Fruit fly (Drosophila melanogaster): ENCODE data around the gene CG3862.

The CG3862 gene

dm6 chr2L:784036-784435 lies 41.6 kb downstream of the CG3862 start, which contains the start of gene CG3544:
Gene CG3544, plus strand, starts transcription at chr2L:784336.
- TF ChIP-seq h (optimal IDR thresholded peaks at IDR 0.05) (no peak), insv (optimal IDR thresholded peaks at IDR 0.05) (no peak), ttk (optimal IDR thresholded peaks at IDR 0.05) (no peak), psq (optimal IDR thresholded peaks at IDR 0.05) (no peak), Myc (optimal IDR thresholded peaks at IDR 0.05) (no peak), Sin3A (optimal IDR thresholded peaks at IDR 0.05) (no peak)

dm6 chr2L:780851-781250 lies 44.8 kb downstream of the CG3862 start:
- TF ChIP-seq psq (optimal IDR thresholded peaks at IDR 0.05): no peak

- no peak for TF ChIP-seq psq (optimal IDR thresholded peaks at IDR 0.05)
- no peak for TF ChIP-seq Sin3A (optimal IDR thresholded peaks at IDR 0.05)
- no peak for TF ChIP-seq h (optimal IDR thresholded peaks at IDR 0.05)
- TF ChIP-seq ttk (optimal IDR thresholded peaks at IDR 0.05): no peak
- TF ChIP-seq Myc (optimal IDR thresholded peaks at IDR 0.05): no peak
- TF ChIP-seq insv (optimal IDR thresholded peaks at IDR 0.05): no peak
These were observed 45.5 kb downstream of the CG3862 start, which contains the start of gene Gr21a for dm6 chr2L:780182-780581. Gene Gr21a, plus strand, starts transcription at chr2L:780482.

dm6 chr2L:779123-779584 lies 46.5 kb downstream of the CG3862 start, which contains the start of gene CG13947:
Gene CG13947, plus strand, starts transcription at chr2L:779173.
- TF ChIP-seq h (optimal IDR thresholded peaks at IDR 0.05) (no peak), psq (optimal IDR thresholded peaks at IDR 0.05) (no peak), Myc (optimal IDR thresholded peaks at IDR 0.05) (no peak), Sin3A (optimal IDR thresholded peaks at IDR 0.05) (no peak), ttk (optimal IDR thresholded peaks at IDR 0.05) (no peak), insv (optimal IDR thresholded peaks at IDR 0.05) (no peak)

- TF ChIP-seq insv (optimal IDR thresholded peaks at IDR 0.05) (no peak), psq (optimal IDR thresholded peaks at IDR 0.05) (no peak), Sin3A (optimal IDR thresholded peaks at IDR 0.05) (no peak), ttk (optimal IDR thresholded peaks at IDR 0.05) (no peak), Myc (optimal IDR thresholded peaks at IDR 0.05) (no peak), h (optimal IDR thresholded peaks at IDR 0.05) (no peak)
These were observed 49.4 kb downstream of the CG3862 start, which contains the start of gene CG13946 for dm6 chr2L:776236-776635. Gene CG13946, plus strand, starts transcription at chr2L:776536.
